Worm (Caenorhabditis elegans) whole organism, L1 larva: ENCODE data around the gene D2045.9.

Experiments used
- C04F5.9 ChIP-seq: sonication (generic microtip); optimal IDR thresholded peaks from 2 replicates; lab custom pipeline; 2016; ENCODE audit warnings: missing genetic modification characterization, missing compliant biosample characterization
- C16A3.4 ChIP-seq: fragments of 150-350 bp; optimal IDR thresholded peaks from 2 replicates; lab custom pipeline; 2014; ENCODE audit warnings: missing biosample characterization, missing genetic modification characterization
- C34B4.2 ChIP-seq: sonication (generic microtip); optimal IDR thresholded peaks from 2 replicates; lab custom pipeline; 2017; ENCODE audit warnings: mild to moderate bottlenecking, missing genetic modification characterization, missing compliant biosample characterization
- F16B12.6 ChIP-seq: fragments of 150-350 bp; optimal IDR thresholded peaks from 2 replicates; lab custom pipeline; 2014; ENCODE audit warnings: missing biosample characterization, missing genetic modification characterization
- alr-1 ChIP-seq: fragments of 200-800 bp; sonication (Bioruptor generic); optimal IDR thresholded peaks from 2 replicates; lab custom pipeline; 2018; ENCODE audit warnings: borderline replicate concordance, mild to moderate bottlenecking, missing genetic modification characterization, missing compliant biosample characterization
- aly-2 ChIP-seq: fragments of 150-350 bp; optimal IDR thresholded peaks from 2 replicates; lab custom pipeline; 2014; ENCODE audit warnings: missing biosample characterization, missing genetic modification characterization
- ceh-63 ChIP-seq: fragments of 200-800 bp; sonication (Bioruptor generic); optimal IDR thresholded peaks from 2 replicates; lab custom pipeline; 2018; ENCODE audit warnings: mild to moderate bottlenecking, missing genetic modification characterization, missing compliant biosample characterization
- ceh-82 ChIP-seq, 3 experiments: fragments of 150-350 bp in 1 of 3; sonication (generic microtip) in 2 of 3; optimal IDR thresholded peaks; 2 replicates each; lab custom pipeline; 2014 to 2017; ENCODE audit warnings: missing biosample characterization in 3 of 3, missing genetic modification characterization in 3 of 3
- ceh-88 ChIP-seq: fragments of 200-800 bp; sonication (Bioruptor generic); IDR thresholded peaks from 2 replicates; pipeline ENCODE4 v1.3.6; 2022; ENCODE audit warnings: missing genetic modification characterization, missing compliant biosample characterization
- ces-1 ChIP-seq: fragments of 150-350 bp; optimal IDR thresholded peaks from 2 replicates; lab custom pipeline; 2014; ENCODE audit warnings: missing biosample characterization, missing genetic modification reagents, missing genetic modification characterization
- dpl-1 ChIP-seq, 3 experiments: fragments of 150-350 bp in 2 of 3; sonication (generic microtip) in 1 of 3; optimal IDR thresholded peaks; 2 replicates each; lab custom pipeline; 2014 to 2017; ENCODE audit warnings: missing biosample characterization in 3 of 3, missing genetic modification characterization in 3 of 3, missing genetic modification reagents in 3 of 3
- efl-1 ChIP-seq, 4 experiments: fragments of 150-350 bp; optimal IDR thresholded peaks in 3 of 4; peaks in 1 of 4; 1 replicate in 1 of 4; 2 replicates in 3 of 4; lab custom pipeline; 2014; ENCODE audit warnings: missing biosample characterization in 2 of 4, missing genetic modification characterization in 2 of 4, missing genetic modification reagents in 2 of 4
- efl-3 ChIP-seq: fragments of 200-800 bp; sonication (Bioruptor generic); optimal IDR thresholded peaks from 2 replicates; lab custom pipeline; 2018; ENCODE audit warnings: mild to moderate bottlenecking, missing genetic modification characterization, missing compliant biosample characterization
- elt-2 ChIP-seq: sonication (generic microtip); optimal IDR thresholded peaks from 2 replicates; lab custom pipeline; 2016; ENCODE audit warnings: missing genetic modification characterization, mild to moderate bottlenecking, inconsistent platforms, missing compliant biosample characterization, missing genetic modification reagents
- elt-3 ChIP-seq, 6 experiments: fragments of 150-350 bp in 1 of 6; sonication (generic microtip); optimal IDR thresholded peaks; 2 replicates each; lab custom pipeline; 2017 to 2018; ENCODE audit warnings: missing biosample characterization in 6 of 6, missing genetic modification characterization in 6 of 6, inconsistent platforms in 1 of 6
- fkh-10 ChIP-seq: sonication (generic microtip); optimal IDR thresholded peaks from 2 replicates; lab custom pipeline; 2017; ENCODE audit warnings: missing biosample characterization, missing genetic modification reagents, missing genetic modification characterization
- fkh-8 ChIP-seq: sonication (generic microtip); optimal IDR thresholded peaks from 2 replicates; lab custom pipeline; 2016; ENCODE audit warnings: mild to moderate bottlenecking, missing genetic modification characterization, missing compliant biosample characterization
- fos-1 ChIP-seq: fragments of 150-350 bp; optimal IDR thresholded peaks from 2 replicates; lab custom pipeline; 2014; ENCODE audit warnings: missing biosample characterization, missing genetic modification characterization
- grh-1 ChIP-seq: fragments of 200-800 bp; sonication (Bioruptor generic); IDR thresholded peaks from 2 replicates; pipeline ENCODE4 v1.3.6; 2022; ENCODE audit warnings: missing genetic modification reagents, missing genetic modification characterization, missing compliant biosample characterization
- hlh-17 ChIP-seq: fragments of 200-800 bp; sonication (Bioruptor generic); optimal IDR thresholded peaks from 2 replicates; lab custom pipeline; 2018; ENCODE audit warnings: missing genetic modification characterization, mild to moderate bottlenecking, missing compliant biosample characterization, moderate library complexity, borderline replicate concordance
- hlh-4 ChIP-seq: sonication (generic microtip); optimal IDR thresholded peaks from 2 replicates; lab custom pipeline; 2016; ENCODE audit warnings: mild to moderate bottlenecking, missing genetic modification characterization, missing compliant biosample characterization
- hpl-2 ChIP-seq: fragments of 150-350 bp; optimal IDR thresholded peaks from 2 replicates; lab custom pipeline; 2014; ENCODE audit warnings: missing biosample characterization, missing genetic modification reagents, missing genetic modification characterization
- irx-1 ChIP-seq: sonication (generic microtip); optimal IDR thresholded peaks from 2 replicates; lab custom pipeline; 2016; ENCODE audit warnings: missing genetic modification characterization, missing compliant biosample characterization
- isw-1 ChIP-seq: fragments of 200-800 bp; sonication (Bioruptor generic); IDR thresholded peaks from 2 replicates; pipeline ENCODE4 v1.3.6; 2022; ENCODE audit warnings: missing genetic modification characterization, missing compliant biosample characterization
- jun-1 ChIP-seq: fragments of 150-350 bp; optimal IDR thresholded peaks from 2 replicates; lab custom pipeline; 2014; ENCODE audit warnings: missing biosample characterization, missing genetic modification reagents, missing genetic modification characterization
- lin-13 ChIP-seq: fragments of 150-350 bp; optimal IDR thresholded peaks from 2 replicates; lab custom pipeline; 2014; ENCODE audit warnings: missing biosample characterization, missing genetic modification reagents, missing genetic modification characterization
- lin-35 ChIP-seq, 2 experiments: fragments of 150-350 bp; optimal IDR thresholded peaks; 2 replicates each; lab custom pipeline; 2014; ENCODE audit warnings: missing biosample characterization in 2 of 2, missing genetic modification characterization in 2 of 2, missing genetic modification reagents in 2 of 2
- lsy-2 ChIP-seq, 2 experiments: fragments of 150-350 bp; optimal IDR thresholded peaks; 2 replicates each; lab custom pipeline; 2014; ENCODE audit warnings: missing biosample characterization in 2 of 2, missing genetic modification characterization in 2 of 2
- mdl-1 ChIP-seq, 2 experiments: fragments of 150-350 bp; optimal IDR thresholded peaks; 2 replicates each; lab custom pipeline; 2014 to 2017; ENCODE audit warnings: missing biosample characterization in 2 of 2, missing genetic modification characterization in 2 of 2, inconsistent platforms in 1 of 2
- mef-2 ChIP-seq: fragments of 150-350 bp; optimal IDR thresholded peaks from 2 replicates; lab custom pipeline; 2014; ENCODE audit warnings: missing biosample characterization, missing genetic modification characterization
- nhr-11 ChIP-seq: fragments of 150-350 bp; optimal IDR thresholded peaks from 2 replicates; lab custom pipeline; 2014; ENCODE audit warnings: missing biosample characterization, missing genetic modification characterization
- nhr-237 ChIP-seq: fragments of 150-350 bp; optimal IDR thresholded peaks from 2 replicates; lab custom pipeline; 2014; ENCODE audit warnings: missing biosample characterization, missing genetic modification characterization
- nhr-47 ChIP-seq: sonication (generic microtip); optimal IDR thresholded peaks from 2 replicates; lab custom pipeline; 2016; ENCODE audit warnings: mild to moderate bottlenecking, missing genetic modification characterization, moderate library complexity, missing compliant biosample characterization
- nhr-77 ChIP-seq: fragments of 150-350 bp; optimal IDR thresholded peaks from 2 replicates; lab custom pipeline; 2014; ENCODE audit warnings: missing biosample characterization, missing genetic modification characterization
- pax-3 ChIP-seq: fragments of 200-800 bp; sonication (Bioruptor generic); optimal IDR thresholded peaks from 2 replicates; lab custom pipeline; 2018; ENCODE audit warnings: mild to moderate bottlenecking, missing genetic modification characterization, moderate library complexity, missing compliant biosample characterization
- rnt-1 ChIP-seq: sonication (generic microtip); optimal IDR thresholded peaks from 2 replicates; lab custom pipeline; 2016; ENCODE audit warnings: mild to moderate bottlenecking, missing genetic modification characterization, moderate library complexity, missing compliant biosample characterization
- snpc-4 ChIP-seq: fragments of 150-350 bp; optimal IDR thresholded peaks from 2 replicates; lab custom pipeline; 2014; ENCODE audit warnings: missing biosample characterization, missing genetic modification characterization
- snu-23 ChIP-seq: sonication (generic microtip); optimal IDR thresholded peaks from 2 replicates; lab custom pipeline; 2016; ENCODE audit warnings: missing genetic modification characterization, missing compliant biosample characterization
- sptf-1 ChIP-seq: fragments of 150-350 bp; optimal IDR thresholded peaks from 2 replicates; lab custom pipeline; 2014; ENCODE audit warnings: missing biosample characterization, missing genetic modification characterization
- sup-37 ChIP-seq: fragments of 200-800 bp; sonication (Bioruptor generic); optimal IDR thresholded peaks from 2 replicates; lab custom pipeline; 2018; ENCODE audit warnings: mild to moderate bottlenecking, missing genetic modification characterization, missing compliant biosample characterization
- swsn-7 ChIP-seq: sonication (generic microtip); optimal IDR thresholded peaks from 2 replicates; lab custom pipeline; 2016; ENCODE audit warnings: missing genetic modification characterization, missing compliant biosample characterization
- tbx-2 ChIP-seq: sonication (generic microtip); optimal IDR thresholded peaks from 2 replicates; lab custom pipeline; 2016; ENCODE audit warnings: missing genetic modification characterization, missing compliant biosample characterization
- unc-130 ChIP-seq: fragments of 150-350 bp; optimal IDR thresholded peaks from 2 replicates; lab custom pipeline; 2017; ENCODE audit warnings: missing biosample characterization, missing genetic modification characterization, inconsistent platforms
- unc-30 ChIP-seq: sonication (generic microtip); optimal IDR thresholded peaks from 2 replicates; lab custom pipeline; 2017; ENCODE audit warnings: missing biosample characterization, missing genetic modification characterization
- xbp-1 ChIP-seq: sonication (generic microtip); optimal IDR thresholded peaks from 2 replicates; lab custom pipeline; 2016; ENCODE audit warnings: missing genetic modification characterization, missing compliant biosample characterization
- zag-1 ChIP-seq: fragments of 150-350 bp; optimal IDR thresholded peaks from 2 replicates; lab custom pipeline; 2014; ENCODE audit warnings: missing biosample characterization, missing genetic modification characterization
- ztf-11 ChIP-seq, 2 experiments: sonication (generic microtip); optimal IDR thresholded peaks; 2 replicates each; lab custom pipeline; 2016 to 2017; ENCODE audit warnings: missing genetic modification characterization in 2 of 2, missing biosample characterization in 1 of 2, missing compliant biosample characterization in 1 of 2
- ztf-4 ChIP-seq: fragments of 150-350 bp; optimal IDR thresholded peaks from 2 replicates; lab custom pipeline; 2014; ENCODE audit warnings: missing biosample characterization, missing genetic modification characterization

Gene D2045.9

ce11 chrIII:10488052-10488451 is 13.0 kb downstream of the D2045.9 start, which contains the start of gene ptr-25:
ptr-25 (plus strand) TSS chrIII:10488124.
- TF ChIP-seq fkh-10 (GFP tag; lab: Kevin White, UChicago) (no peak), efl-1 (optimal IDR thresholded peaks at IDR 0.05; lab: Kevin White, UChicago) (no peak), efl-1 (GFP tag; optimal IDR thresholded peaks at IDR 0.05 in 1 of 2; lab: Kevin White, UChicago) (peak in 1 of 2 experiments; percentile 75)

- TF ChIP-seq snu-23 (GFP tag; lab: Kevin White, UChicago): no peak
- TF ChIP-seq hpl-2 (GFP tag; lab: Kevin White, UChicago): no peak
- no peak for TF ChIP-seq ceh-82 (tag; optimal IDR thresholded peaks at IDR 0.05; lab: Kevin White, UChicago)
- TF ChIP-seq lin-35 (GFP tag; optimal IDR thresholded peaks at IDR 0.05; lab: Kevin White, UChicago): no peak
- no peak for TF ChIP-seq alr-1 (tag; lab: Kevin White, UChicago)
- TF ChIP-seq ztf-4 (tag; lab: Kevin White, UChicago): no peak
- TF ChIP-seq efl-3: no peak
- TF ChIP-seq unc-130: no peak
- TF ChIP-seq C34B4.2: no peak
- TF ChIP-seq sup-37: no peak
- no peak for TF ChIP-seq hlh-4 (tag; lab: Kevin White, UChicago)
- no peak for TF ChIP-seq swsn-7 (tag; lab: Kevin White, UChicago)
- no peak for TF ChIP-seq nhr-11 (tag; lab: Kevin White, UChicago)
- no peak for TF ChIP-seq pax-3 (tag; lab: Kevin White, UChicago)
- no peak for TF ChIP-seq efl-1 (optimal IDR thresholded peaks at IDR 0.05; lab: Kevin White, UChicago)
- no peak for TF ChIP-seq efl-1 (GFP tag; optimal IDR thresholded peaks at IDR 0.05 in 1 of 2; lab: Kevin White, UChicago)
- TF ChIP-seq ces-1 (GFP tag; lab: Kevin White, UChicago): no peak
- TF ChIP-seq sptf-1: no peak
- TF ChIP-seq unc-30 (tag; lab: Kevin White, UChicago): no peak
- no peak for TF ChIP-seq ceh-88 (GFP tag; lab: Robert Waterston, UW)
Observed at ce11 chrIII:10503753-10504152, 28.7 kb downstream of the D2045.9 start, which contains the start of gene rab-33. rab-33 (minus strand) TSS chrIII:10503853.

- TF ChIP-seq lin-35 (GFP tag; optimal IDR thresholded peaks at IDR 0.05; lab: Kevin White, UChicago): peak; percentile 84 to 88
- peak in 2 of 6 experiments; percentile 47 to 88 for TF ChIP-seq elt-3 (tag; optimal IDR thresholded peaks at IDR 0.05; lab: Kevin White, UChicago)
- TF ChIP-seq ztf-11 (tag; optimal IDR thresholded peaks at IDR 0.05; lab: Kevin White, UChicago): peak in 1 of 2 experiments; percentile 67
- TF ChIP-seq F16B12.6 (tag; lab: Kevin White, UChicago): peak; percentile 53
- peak; percentile 98 for TF ChIP-seq unc-130
- TF ChIP-seq grh-1 (GFP tag; lab: Robert Waterston, UW): no peak
- TF ChIP-seq nhr-237 (tag; lab: Kevin White, UChicago): peak; percentile 32
- peak; percentile 39 for TF ChIP-seq fos-1 (tag; lab: Kevin White, UChicago)
- TF ChIP-seq ceh-63 (GFP tag; lab: Kevin White, UChicago): no peak
- TF ChIP-seq efl-3: no peak
- peak; percentile 39 for TF ChIP-seq mef-2 (tag; lab: Kevin White, UChicago)
- TF ChIP-seq dpl-1 (GFP tag; optimal IDR thresholded peaks at IDR 0.05; lab: Kevin White, UChicago): peak; percentile 76 to 83 (median 80)
- peak; percentile 84 for TF ChIP-seq tbx-2 (tag; lab: Kevin White, UChicago)
- peak; percentile 89 for TF ChIP-seq C16A3.4 (tag; lab: Kevin White, UChicago)
- TF ChIP-seq zag-1: no peak
- peak; percentile 93 for TF ChIP-seq snu-23 (GFP tag; lab: Kevin White, UChicago)
- peak; percentile 64 for TF ChIP-seq snpc-4 (tag; lab: Kevin White, UChicago)
- peak; percentile 87 to 89 for TF ChIP-seq lsy-2 (tag; optimal IDR thresholded peaks at IDR 0.05; lab: Kevin White, UChicago)
- peak; percentile 60 for TF ChIP-seq C04F5.9 (tag; lab: Kevin White, UChicago)
- TF ChIP-seq lin-13 (GFP tag; lab: Kevin White, UChicago): peak; percentile 47
- no peak for TF ChIP-seq hlh-17 (GFP tag; lab: Kevin White, UChicago)
- no peak for TF ChIP-seq elt-2
- peak; percentile 82 for TF ChIP-seq fkh-8 (tag; lab: Kevin White, UChicago)
- no peak for TF ChIP-seq jun-1
- peak; percentile 1 for TF ChIP-seq aly-2 (tag; lab: Kevin White, UChicago)
- peak; percentile 27 for TF ChIP-seq nhr-77 (tag; lab: Kevin White, UChicago)
- TF ChIP-seq rnt-1 (tag; lab: Kevin White, UChicago): peak; percentile 84
- peak; percentile 54 for TF ChIP-seq isw-1 (GFP tag; lab: Robert Waterston, UW)
- peak; percentile 86 for TF ChIP-seq swsn-7 (tag; lab: Kevin White, UChicago)
- peak; percentile 47 for TF ChIP-seq irx-1
- peak in 1 of 2 experiments; percentile 17 for TF ChIP-seq mdl-1 (tag; optimal IDR thresholded peaks at IDR 0.05; lab: Kevin White, UChicago)
- TF ChIP-seq nhr-47 (tag; lab: Kevin White, UChicago): peak; percentile 80
- TF ChIP-seq pax-3 (tag; lab: Kevin White, UChicago): peak; percentile 31
- TF ChIP-seq xbp-1: peak; percentile 90
Observed at ce11 chrIII:10505182-10505581, 30.1 kb downstream of the D2045.9 start, which contains the start of the genes taf-11.3 and urm-1. taf-11.3 (minus strand) TSS chrIII:10505250. urm-1 (plus strand) TSS chrIII:10505480.
